Fruit fly (Drosophila melanogaster) whole organism, prepupa: ENCODE data around the gene CG18171.

Source experiments
- Blimp-1 ChIP-seq: fragments of 200-800 bp; sonication (Bioruptor generic); optimal IDR thresholded peaks from 3 replicates; lab custom pipeline; 2017; ENCODE audit warnings: missing biosample characterization, missing genetic modification characterization, mild to moderate bottlenecking, moderate library complexity, missing genetic modification reagents
- CG11294 ChIP-seq: fragments of 200-800 bp; sonication (Bioruptor generic); IDR thresholded peaks from 2 replicates; pipeline ENCODE4 v1.3.6; 2022; ENCODE audit warnings: missing biosample characterization, missing genetic modification characterization
- CG11762 ChIP-seq: fragments of 200-800 bp; sonication (Bioruptor generic); optimal IDR thresholded peaks from 3 replicates; lab custom pipeline; 2016; ENCODE audit warnings: missing biosample characterization, missing genetic modification characterization; ENCODE audit not compliant: insufficient read depth
- CG1621 ChIP-seq: fragments of 200-800 bp; sonication (Bioruptor generic); optimal IDR thresholded peaks from 3 replicates; lab custom pipeline; 2018; ENCODE audit warnings: missing biosample characterization, mild to moderate bottlenecking, missing genetic modification characterization
- CG16779 ChIP-seq: fragments of 200-800 bp; sonication (Bioruptor generic); optimal IDR thresholded peaks from 3 replicates; lab custom pipeline; 2017; ENCODE audit warnings: missing biosample characterization, mild to moderate bottlenecking, missing genetic modification characterization
- CG31627 ChIP-seq: fragments of 200-800 bp; sonication (Bioruptor generic); optimal IDR thresholded peaks from 3 replicates; lab custom pipeline; 2016; ENCODE audit warnings: missing biosample characterization, missing genetic modification characterization
- CG3919 ChIP-seq: fragments of 200-800 bp; sonication (Bioruptor generic); optimal IDR thresholded peaks from 3 replicates; lab custom pipeline; 2016; ENCODE audit warnings: missing biosample characterization, missing genetic modification characterization
- CG4318 ChIP-seq: fragments of 200-800 bp; sonication (Bioruptor generic); optimal IDR thresholded peaks from 3 replicates; lab custom pipeline; 2017; ENCODE audit warnings: missing biosample characterization, mild to moderate bottlenecking, missing genetic modification characterization
- CG6163 ChIP-seq: fragments of 200-800 bp; sonication (Bioruptor generic); IDR thresholded peaks from 3 replicates; pipeline ENCODE4 v1.3.6; 2022; ENCODE audit warnings: missing biosample characterization, missing genetic modification characterization
- CG6276 ChIP-seq: fragments of 200-800 bp; sonication (Bioruptor generic); optimal IDR thresholded peaks from 2 replicates; lab custom pipeline; 2017; ENCODE audit warnings: missing biosample characterization, mild to moderate bottlenecking, missing genetic modification characterization
- CG6808 ChIP-seq: fragments of 200-800 bp; sonication (Bioruptor generic); optimal IDR thresholded peaks from 3 replicates; lab custom pipeline; 2017; ENCODE audit warnings: missing biosample characterization, missing genetic modification characterization, mild to moderate bottlenecking, moderate library complexity, missing genetic modification reagents
- CG7368 ChIP-seq: fragments of 200-800 bp; sonication (Bioruptor generic); optimal IDR thresholded peaks from 3 replicates; lab custom pipeline; 2016; ENCODE audit warnings: missing biosample characterization, missing genetic modification characterization
- CG8119 ChIP-seq: fragments of 200-800 bp; sonication (Bioruptor generic); IDR thresholded peaks from 3 replicates; pipeline ENCODE4 v1.3.6; 2022; ENCODE audit warnings: missing biosample characterization, missing genetic modification characterization
- CG8319 ChIP-seq: fragments of 200-800 bp; sonication (Bioruptor generic); optimal IDR thresholded peaks from 3 replicates; lab custom pipeline; 2016; ENCODE audit warnings: missing biosample characterization, missing genetic modification characterization
- CG8632 ChIP-seq: fragments of 200-800 bp; sonication (Bioruptor generic); optimal IDR thresholded peaks from 3 replicates; lab custom pipeline; 2016; ENCODE audit warnings: missing biosample characterization, missing genetic modification characterization
- Eip78C ChIP-seq: fragments of 200-800 bp; sonication (Bioruptor generic); peaks from one replicate; lab custom pipeline; 2016; ENCODE audit warnings: missing biosample characterization, missing genetic modification characterization
- Eip93F ChIP-seq: fragments of 200-800 bp; sonication (Bioruptor generic); optimal IDR thresholded peaks from 2 replicates; lab custom pipeline; 2016; ENCODE audit warnings: missing biosample characterization, mild to moderate bottlenecking, missing genetic modification characterization
- Ets21C ChIP-seq: fragments of 200-800 bp; sonication (Bioruptor generic); optimal IDR thresholded peaks from 3 replicates; lab custom pipeline; 2016; ENCODE audit warnings: missing biosample characterization, missing genetic modification characterization
- Hr38 ChIP-seq: sonication (Bioruptor generic); optimal IDR thresholded peaks from 2 replicates; lab custom pipeline; 2016; ENCODE audit warnings: missing biosample characterization, missing genetic modification characterization
- Lpt ChIP-seq: fragments of 200-800 bp; sonication (Bioruptor generic); optimal IDR thresholded peaks from 3 replicates; lab custom pipeline; 2016; ENCODE audit warnings: missing biosample characterization, missing genetic modification characterization
- Met ChIP-seq: fragments of 200-800 bp; sonication (Bioruptor generic); optimal IDR thresholded peaks from 3 replicates; lab custom pipeline; 2016; ENCODE audit warnings: missing biosample characterization, missing genetic modification characterization
- OdsH ChIP-seq: fragments of 200-800 bp; sonication (Bioruptor generic); optimal IDR thresholded peaks from 3 replicates; lab custom pipeline; 2016; ENCODE audit warnings: missing biosample characterization, missing genetic modification characterization
- Smox ChIP-seq: fragments of 200-800 bp; sonication (Bioruptor generic); optimal IDR thresholded peaks from 3 replicates; lab custom pipeline; 2016; ENCODE audit warnings: missing biosample characterization, missing genetic modification characterization
- Sox102F ChIP-seq: fragments of 200-800 bp; sonication (Bioruptor generic); optimal IDR thresholded peaks from 2 replicates; lab custom pipeline; 2016; ENCODE audit warnings: missing biosample characterization, mild to moderate bottlenecking, missing genetic modification characterization
- Sox14 ChIP-seq: fragments of 200-800 bp; sonication (Bioruptor generic); optimal IDR thresholded peaks from 3 replicates; lab custom pipeline; 2016; ENCODE audit warnings: missing biosample characterization, missing genetic modification characterization
- achi ChIP-seq: fragments of 200-800 bp; sonication (Bioruptor generic); optimal IDR thresholded peaks from 3 replicates; lab custom pipeline; 2016; ENCODE audit warnings: missing biosample characterization, missing genetic modification characterization
- acj6 ChIP-seq: fragments of 200-800 bp; sonication (Bioruptor generic); optimal IDR thresholded peaks from 3 replicates; lab custom pipeline; 2016; ENCODE audit warnings: missing biosample characterization, missing genetic modification characterization
- eg ChIP-seq: fragments of 200-800 bp; sonication (Bioruptor generic); IDR thresholded peaks from 3 replicates; pipeline ENCODE4 v1.3.6; 2022; ENCODE audit warnings: missing biosample characterization, missing genetic modification characterization
- esn ChIP-seq: fragments of 200-800 bp; sonication (Bioruptor generic); optimal IDR thresholded peaks from 2 replicates; lab custom pipeline; 2016; ENCODE audit warnings: missing biosample characterization, mild to moderate bottlenecking, missing genetic modification characterization, moderate library complexity
- fd59A ChIP-seq: fragments of 200-800 bp; sonication (Bioruptor generic); optimal IDR thresholded peaks from 2 replicates; lab custom pipeline; 2017; ENCODE audit warnings: missing biosample characterization, mild to moderate bottlenecking, missing genetic modification characterization, missing genetic modification reagents
- fd85E ChIP-seq: fragments of 200-800 bp; sonication (Bioruptor generic); optimal IDR thresholded peaks from 3 replicates; lab custom pipeline; 2016; ENCODE audit warnings: missing biosample characterization, missing genetic modification characterization
- fkh ChIP-seq: fragments of 200-800 bp; sonication (Bioruptor generic); optimal IDR thresholded peaks from 3 replicates; lab custom pipeline; 2017; ENCODE audit warnings: missing biosample characterization, mild to moderate bottlenecking, missing genetic modification characterization, moderate library complexity
- net ChIP-seq: fragments of 200-800 bp; sonication (Bioruptor generic); optimal IDR thresholded peaks from 3 replicates; lab custom pipeline; 2016; ENCODE audit warnings: missing biosample characterization, missing genetic modification characterization
- pdm3 ChIP-seq: fragments of 200-800 bp; sonication (Bioruptor generic); optimal IDR thresholded peaks from 3 replicates; lab custom pipeline; 2016; ENCODE audit warnings: missing biosample characterization, missing genetic modification characterization
- salr ChIP-seq, 2 experiments: fragments of 200-800 bp; sonication (Bioruptor generic); optimal IDR thresholded peaks; 3 replicates each; lab custom pipeline; 2016 to 2018; ENCODE audit warnings: missing biosample characterization in 2 of 2, missing genetic modification characterization in 2 of 2, mild to moderate bottlenecking in 1 of 2
- spab ChIP-seq: fragments of 200-800 bp; sonication (Bioruptor generic); optimal IDR thresholded peaks from 2 replicates; lab custom pipeline; 2017; ENCODE audit warnings: missing biosample characterization, mild to moderate bottlenecking, missing genetic modification characterization, missing genetic modification reagents
- topi ChIP-seq: fragments of 200-800 bp; sonication (Bioruptor generic); optimal IDR thresholded peaks from 3 replicates; lab custom pipeline; 2016; ENCODE audit warnings: missing biosample characterization, missing genetic modification characterization
- vri ChIP-seq: fragments of 200-800 bp; sonication (Bioruptor generic); optimal IDR thresholded peaks from 3 replicates; lab custom pipeline; 2016; ENCODE audit warnings: missing biosample characterization, mild to moderate bottlenecking, missing genetic modification characterization

CG18171 gene

dm6 chr3L:1679394-1679793 is 43.6 kb downstream of the CG18171 start (continued):
- TF ChIP-seq CG1621 (tag; lab: Kevin White, UChicago): peak; percentile 12
- no peak for TF ChIP-seq CG6276 (GFP tag; lab: Kevin White, UChicago)
- 0 out of 3 replicates have a peak, but pooled peaks have one; percentile 21 for TF ChIP-seq CG8119 (GFP tag; lab: Robert Waterston, UW)
- peak; percentile 57 for TF ChIP-seq CG6808 (GFP tag; lab: Kevin White, UChicago)
- TF ChIP-seq Eip78C (GFP tag; lab: Kevin White, UChicago): peak; percentile 78
- no peak for TF ChIP-seq esn (GFP tag; lab: Kevin White, UChicago)
- TF ChIP-seq Lpt (GFP tag; lab: Kevin White, UChicago): no peak
- no peak for TF ChIP-seq CG8319 (GFP tag; lab: Kevin White, UChicago)
- TF ChIP-seq Hr38 (GFP tag; lab: Kevin White, UChicago): no peak
- TF ChIP-seq topi (GFP tag; lab: Kevin White, UChicago): no peak
- TF ChIP-seq CG11294 (GFP tag; lab: Robert Waterston, UW): no peak
- TF ChIP-seq OdsH (GFP tag; lab: Kevin White, UChicago): no peak
- TF ChIP-seq CG6163 (GFP tag; lab: Robert Waterston, UW): 0 out of 3 replicates have a peak, but pooled peaks have one; percentile 43
- TF ChIP-seq CG11762 (GFP tag; lab: Kevin White, UChicago): no peak
- TF ChIP-seq achi: peak; percentile 17
- TF ChIP-seq Sox102F (GFP tag; lab: Kevin White, UChicago): no peak

dm6 chr3L:1676222-1676621 is 46.7 kb downstream of the CG18171 start:
- no peak for TF ChIP-seq Blimp-1
- no peak for TF ChIP-seq Sox14 (GFP tag; lab: Kevin White, UChicago)
- no peak for TF ChIP-seq Smox (GFP tag; lab: Kevin White, UChicago)
- TF ChIP-seq CG4318 (GFP tag; lab: Kevin White, UChicago): no peak

dm6 chr3L:1675242-1675641 is 47.7 kb downstream of the CG18171 start:
- no peak for TF ChIP-seq CG31627

dm6 chr3L:1674381-1674780 is 48.6 kb downstream of the CG18171 start, which contains the start of gene CG7991:
CG7991 (plus strand) TSS chr3L:1674709.
- peak; percentile 38; the same call in 1 of the 3 replicates for TF ChIP-seq CG6163 (GFP tag; lab: Robert Waterston, UW)
- TF ChIP-seq CG8119 (GFP tag; lab: Robert Waterston, UW): no peak
- no peak for TF ChIP-seq spab (GFP tag; lab: Kevin White, UChicago)
- peak; percentile 14 for TF ChIP-seq Eip78C (GFP tag; lab: Kevin White, UChicago)
- no peak for TF ChIP-seq vri (GFP tag; lab: Kevin White, UChicago)
- TF ChIP-seq achi: no peak
- TF ChIP-seq fd59A (GFP tag; lab: Kevin White, UChicago): no peak
- TF ChIP-seq acj6 (GFP tag; lab: Kevin White, UChicago): no peak
- no peak for TF ChIP-seq fkh (GFP tag; lab: Kevin White, UChicago)
- no peak for TF ChIP-seq salr (GFP tag; optimal IDR thresholded peaks at IDR 0.05; lab: Kevin White, UChicago)

- no peak for TF ChIP-seq CG8119 (GFP tag; lab: Robert Waterston, UW)
- TF ChIP-seq net: no peak
- no peak for TF ChIP-seq vri (GFP tag; lab: Kevin White, UChicago)
- TF ChIP-seq CG7368 (GFP tag; lab: Kevin White, UChicago): no peak
- no peak for TF ChIP-seq Met (GFP tag; lab: Kevin White, UChicago)
- no peak for TF ChIP-seq esn (GFP tag; lab: Kevin White, UChicago)
- TF ChIP-seq CG16779: no peak
- no peak for TF ChIP-seq fd85E (GFP tag; lab: Kevin White, UChicago)
- TF ChIP-seq CG6163 (GFP tag; lab: Robert Waterston, UW): no peak
- no peak for TF ChIP-seq pdm3
- TF ChIP-seq eg (GFP tag; lab: Robert Waterston, UW): no peak
- no peak for TF ChIP-seq acj6 (GFP tag; lab: Kevin White, UChicago)
- no peak for TF ChIP-seq topi (GFP tag; lab: Kevin White, UChicago)
- no peak for TF ChIP-seq CG8632
- TF ChIP-seq Ets21C (GFP tag; lab: Kevin White, UChicago): no peak
- TF ChIP-seq CG1621 (tag; lab: Kevin White, UChicago): no peak
- TF ChIP-seq fd59A (GFP tag; lab: Kevin White, UChicago): no peak
- TF ChIP-seq CG3919 (GFP tag; lab: Kevin White, UChicago): no peak
- no peak for TF ChIP-seq Eip93F
These were observed 50.3 kb downstream of the CG18171 start, which contains the start of gene CG13930 for dm6 chr3L:1672627-1673026. CG13930 (minus strand) TSS chr3L:1672727.
